Worm (Caenorhabditis elegans) whole organism, midembryonic: ENCODE results near the gene cyb-1.
"Not testable (repeated sequence)": the region's sequence is repeated elsewhere in the genome, so short reads cannot be mapped to it uniquely, and the experiment has no call there.

ENCODE experiments used
- T22C8.4 ChIP-seq: fragments of 200-800 bp; sonication (Bioruptor generic); IDR thresholded peaks from 2 replicates; pipeline ENCODE4 v1.3.6; 2022; ENCODE audit warnings: missing genetic modification characterization, missing compliant biosample characterization
- cog-1 ChIP-seq: sonication (generic microtip); optimal IDR thresholded peaks from 2 replicates; lab custom pipeline; 2016; ENCODE audit warnings: missing genetic modification characterization, missing compliant biosample characterization
- flt-1 ChIP-seq: fragments of 200-800 bp; sonication (Bioruptor generic); IDR thresholded peaks from 2 replicates; pipeline ENCODE4 v1.3.6; 2022; ENCODE audit warnings: missing genetic modification characterization, missing compliant biosample characterization
- klf-2 ChIP-seq: fragments of 200-800 bp; sonication (Bioruptor generic); conservative IDR thresholded peaks from 2 replicates; pipeline ENCODE4 v1.3.6; 2022; ENCODE audit warnings: missing genetic modification reagents, missing genetic modification characterization, missing compliant biosample characterization
- med-1 ChIP-seq: sonication (generic microtip); optimal IDR thresholded peaks from 2 replicates; lab custom pipeline; 2017; ENCODE audit warnings: missing genetic modification characterization, mild to moderate bottlenecking, missing compliant biosample characterization, antibody characterized with exemption, missing genetic modification reagents; ENCODE audit not compliant: insufficient read depth
- ref-1 ChIP-seq: fragments of 200-800 bp; sonication (Bioruptor generic); conservative IDR thresholded peaks from 2 replicates; pipeline ENCODE4 v1.3.6; 2022; ENCODE audit warnings: missing genetic modification reagents, missing genetic modification characterization, missing compliant biosample characterization
- tab-1 ChIP-seq: fragments of 200-800 bp; sonication (Bioruptor generic); IDR thresholded peaks from 2 replicates; pipeline ENCODE4 v1.3.6; 2022; ENCODE audit warnings: missing genetic modification characterization, missing compliant biosample characterization
- ztf-23 ChIP-seq: fragments of 200-800 bp; sonication (Bioruptor generic); IDR thresholded peaks from 2 replicates; pipeline ENCODE4 v1.3.6; 2022; ENCODE audit warnings: missing genetic modification reagents, missing genetic modification characterization, missing compliant biosample characterization
- ztf-29 ChIP-seq: fragments of 200-800 bp; sonication (Bioruptor generic); IDR thresholded peaks from 2 replicates; pipeline ENCODE4 v1.3.6; 2022; ENCODE audit warnings: missing genetic modification reagents, missing genetic modification characterization, missing compliant biosample characterization

cyb-1 gene

ce11 chrIV:10734527-10735436 lies at the start of gene cyb-1, which contains the start of gene orc-5:
Gene cyb-1 (plus strand): TSS chrIV:10735216.
Gene orc-5 (minus strand): TSS chrIV:10734588.
- TF ChIP-seq ztf-23 (GFP tag; lab: Robert Waterston, UW) (no peak), T22C8.4 (GFP tag; lab: Robert Waterston, UW) (peak; percentile 68)

- TF ChIP-seq ztf-23 (GFP tag; lab: Robert Waterston, UW) (no peak), med-1 (no peak), ref-1 (GFP tag; lab: Robert Waterston, UW) (no peak), ztf-29 (GFP tag; lab: Robert Waterston, UW) (no peak), klf-2 (GFP tag; lab: Robert Waterston, UW) (no peak), cog-1 (tag; lab: Kevin White, UChicago) (no peak), tab-1 (GFP tag; lab: Robert Waterston, UW) (no peak), T22C8.4 (GFP tag; lab: Robert Waterston, UW) (no peak)
Measured at ce11 chrIV:10685758-10686157, 49.3 kb upstream of the cyb-1 start, which contains the start of the genes K08C7.6 and R102.1. Gene K08C7.6 (minus strand): TSS chrIV:10685858. Gene R102.1 (plus strand): TSS chrIV:10686048.

ce11 chrIV:10687307-10687706 lies 47.7 kb upstream of the cyb-1 start, which contains the start of gene R102.2:
Gene R102.2 (plus strand): TSS chrIV:10687607.
- TF ChIP-seq tab-1 (GFP tag; lab: Robert Waterston, UW); med-1; ztf-29 (GFP tag; lab: Robert Waterston, UW): not testable (repeated sequence)

ce11 chrIV:10688972-10689567 lies 45.9 kb upstream of the cyb-1 start, which contains the start of gene R102.3:
Gene R102.3 (plus strand): TSS chrIV:10689517.
- TF ChIP-seq ref-1 (GFP tag; lab: Robert Waterston, UW) (no peak), ztf-29 (GFP tag; lab: Robert Waterston, UW) (no peak), med-1 (no peak), klf-2 (GFP tag; lab: Robert Waterston, UW) (no peak), cog-1 (tag; lab: Kevin White, UChicago) (no peak), tab-1 (GFP tag; lab: Robert Waterston, UW) (no peak), flt-1 (GFP tag; lab: Robert Waterston, UW) (no peak), ztf-23 (GFP tag; lab: Robert Waterston, UW) (no peak), T22C8.4 (GFP tag; lab: Robert Waterston, UW) (no peak)

- no peak for TF ChIP-seq flt-1 (GFP tag; lab: Robert Waterston, UW)
- no peak for TF ChIP-seq ztf-23 (GFP tag; lab: Robert Waterston, UW)
- no peak for TF ChIP-seq ref-1 (GFP tag; lab: Robert Waterston, UW)
- TF ChIP-seq tab-1 (GFP tag; lab: Robert Waterston, UW), result no peak
- TF ChIP-seq med-1, result no peak
- no peak for TF ChIP-seq ztf-29 (GFP tag; lab: Robert Waterston, UW)
- no peak for TF ChIP-seq cog-1 (tag; lab: Kevin White, UChicago)
- no peak for TF ChIP-seq klf-2 (GFP tag; lab: Robert Waterston, UW)
- no peak for TF ChIP-seq T22C8.4 (GFP tag; lab: Robert Waterston, UW)
Measured at ce11 chrIV:10690139-10690538, 44.9 kb upstream of the cyb-1 start, which contains the start of gene R102.8. Gene R102.8 (minus strand): TSS chrIV:10690239.

- TF ChIP-seq ztf-23 (GFP tag; lab: Robert Waterston, UW) (no peak), klf-2 (GFP tag; lab: Robert Waterston, UW) (no peak), ref-1 (GFP tag; lab: Robert Waterston, UW) (no peak), med-1 (no peak), ztf-29 (GFP tag; lab: Robert Waterston, UW) (no peak), cog-1 (tag; lab: Kevin White, UChicago) (no peak), T22C8.4 (GFP tag; lab: Robert Waterston, UW) (no peak), tab-1 (GFP tag; lab: Robert Waterston, UW) (no peak), flt-1 (GFP tag; lab: Robert Waterston, UW) (no peak)
Measured at ce11 chrIV:10695203-10695602, 39.8 kb upstream of the cyb-1 start, which contains the start of gene R102.4. Gene R102.4 (minus strand): TSS chrIV:10695303.

ce11 chrIV:10697022-10697979 lies 37.7 kb upstream of the cyb-1 start, which contains the start of gene allo-1:
Gene allo-1 (minus strand): TSS chrIV:10697072.
- TF ChIP-seq flt-1 (GFP tag; lab: Robert Waterston, UW) (no peak), med-1 (no peak), klf-2 (GFP tag; lab: Robert Waterston, UW) (no peak), ztf-29 (GFP tag; lab: Robert Waterston, UW) (no peak), ztf-23 (GFP tag; lab: Robert Waterston, UW) (no peak), tab-1 (GFP tag; lab: Robert Waterston, UW) (no peak), ref-1 (GFP tag; lab: Robert Waterston, UW) (no peak), cog-1 (tag; lab: Kevin White, UChicago) (no peak), T22C8.4 (GFP tag; lab: Robert Waterston, UW) (no peak)

- TF ChIP-seq cog-1 (tag; lab: Kevin White, UChicago), result no peak
- no peak for TF ChIP-seq med-1
- TF ChIP-seq tab-1 (GFP tag; lab: Robert Waterston, UW), result 0 out of 2 replicates have a peak, but pooled peaks have one; percentile 29
- no peak for TF ChIP-seq flt-1 (GFP tag; lab: Robert Waterston, UW)
Measured at ce11 chrIV:10698486-10698885, 36.5 kb upstream of the cyb-1 start.
